Fruit fly (Drosophila melanogaster): Measurements from ENCODE around the gene CG12170.

The CG12170 gene

dm6 chr3R:5622985-5623630, 13.9 kb upstream of the CG12170 start (continued):
- TF ChIP-seq CG34422 (GFP tag; IDR thresholded peaks at IDR 0.05) (no peak), btn (GFP tag; optimal IDR thresholded peaks at IDR 0.05) (peak; percentile 62), shn (GFP tag; optimal IDR thresholded peaks at IDR 0.05) (peak; percentile 52), CG14710 (tag; optimal IDR thresholded peaks at IDR 0.05) (peak; percentile 79), salm (tag; optimal IDR thresholded peaks at IDR 0.05) (peak; percentile 54), ken (GFP tag; IDR thresholded peaks at IDR 0.05) (no peak), Six4 (GFP tag; optimal IDR thresholded peaks at IDR 0.05) (peak; percentile 67), stwl (tag; optimal IDR thresholded peaks at IDR 0.05) (peak; percentile 86), Fer3 (tag; optimal IDR thresholded peaks at IDR 0.05) (peak; percentile 81), CG32772 (GFP tag; IDR thresholded peaks at IDR 0.05) (no peak), CG8359 (GFP tag; optimal IDR thresholded peaks at IDR 0.05; ENCODE audit: borderline replicate concordance) (peak; percentile 65), CrebB (tag; optimal IDR thresholded peaks at IDR 0.05) (peak; percentile 83), Hmx (GFP tag; optimal IDR thresholded peaks at IDR 0.05) (no peak), CG2875 (GFP tag; optimal IDR thresholded peaks at IDR 0.05) (peak; percentile 91), cg (GFP tag; optimal IDR thresholded peaks at IDR 0.05) (peak; percentile 83), CG11504 (tag; optimal IDR thresholded peaks at IDR 0.05) (peak; percentile 72), Gsc (GFP tag; IDR thresholded peaks at IDR 0.05) (no peak), CG12155 (GFP tag; optimal IDR thresholded peaks at IDR 0.05) (peak; percentile 36), vnd (GFP tag; IDR thresholded peaks at IDR 0.05; ENCODE audit: partially characterized antibody) (no peak), stc (GFP tag; IDR thresholded peaks at IDR 0.05) (no peak), CG13296 (GFP tag; optimal IDR thresholded peaks at IDR 0.05) (peak; percentile 84), BtbVII (GFP tag; optimal IDR thresholded peaks at IDR 0.05) (peak; percentile 82), CG6791 (GFP tag; IDR thresholded peaks at IDR 0.05; ENCODE audit: partially characterized antibody) (no peak), wor (GFP tag; IDR thresholded peaks at IDR 0.05) (no peak), eve (GFP tag; optimal IDR thresholded peaks at IDR 0.05) (no peak), gcm (GFP tag; optimal IDR thresholded peaks at IDR 0.05) (peak; percentile 79), pnt (GFP tag; optimal IDR thresholded peaks at IDR 0.05) (peak; percentile 48), fd64A (GFP tag; optimal IDR thresholded peaks at IDR 0.05) (peak; percentile 86), CG11696 (GFP tag; IDR thresholded peaks at IDR 0.05) (no peak), CG7928 (GFP tag; optimal IDR thresholded peaks at IDR 0.05) (no peak), CG18262 (tag; optimal IDR thresholded peaks at IDR 0.05) (peak; percentile 64), CG7271 (tag; optimal IDR thresholded peaks at IDR 0.05) (peak; percentile 78), trem (tag; optimal IDR thresholded peaks at IDR 0.05) (peak; percentile 71), CG12299 (tag; optimal IDR thresholded peaks at IDR 0.05) (peak; percentile 90), GATAe (GFP tag; conservative IDR thresholded peaks at IDR 0.05) (no peak), CG9817 (tag; optimal IDR thresholded peaks at IDR 0.05) (peak; percentile 42), CG17802 (tag; optimal IDR thresholded peaks at IDR 0.05) (no peak), Dip2 (GFP tag; IDR thresholded peaks at IDR 0.05) (no peak), Antp (GFP tag; optimal IDR thresholded peaks at IDR 0.05) (peak; percentile 56), Atf6 (GFP tag; IDR thresholded peaks at IDR 0.05) (no peak), Rx (GFP tag; IDR thresholded peaks at IDR 0.05) (no peak), z (GFP tag; IDR thresholded peaks at IDR 0.05) (no peak), CG12659 (GFP tag; optimal IDR thresholded peaks at IDR 0.05) (peak; percentile 70), Deaf1 (tag; optimal IDR thresholded peaks at IDR 0.05) (peak; percentile 37), Max (GFP tag; optimal IDR thresholded peaks at IDR 0.05) (peak; percentile 70), zen2 (GFP tag; IDR thresholded peaks at IDR 0.05; ENCODE audit: partially characterized antibody) (no peak), CG7372 (GFP tag; IDR thresholded peaks at IDR 0.05) (no peak), CG12071 (GFP tag; optimal IDR thresholded peaks at IDR 0.05) (peak; percentile 86), unpg (GFP tag; optimal IDR thresholded peaks at IDR 0.05) (peak; percentile 74), Mes4 (GFP tag; optimal IDR thresholded peaks at IDR 0.05) (peak; percentile 69)
